Fruit fly (Drosophila melanogaster) whole organism, pupa: ENCODE measurements around the gene Obp99c.

Experiments used
- CG10348 ChIP-seq: fragments of 200-800 bp; sonication (Bioruptor generic); IDR thresholded peaks from 2 replicates; pipeline ENCODE4 v1.3.6; 2022; ENCODE audit warnings: missing biosample characterization, missing genetic modification characterization
- CG12605 ChIP-seq: fragments of 200-800 bp; sonication (Bioruptor generic); IDR thresholded peaks from 2 replicates; pipeline ENCODE4 v1.3.6; 2022; ENCODE audit warnings: missing biosample characterization, missing genetic modification characterization
- CG13204 ChIP-seq: fragments of 200-800 bp; sonication (Bioruptor generic); optimal IDR thresholded peaks from 2 replicates; lab custom pipeline; 2018; ENCODE audit warnings: missing biosample characterization, mild to moderate bottlenecking, missing genetic modification characterization, moderate library complexity
- CG14655 ChIP-seq: fragments of 200-800 bp; sonication (Bioruptor generic); optimal IDR thresholded peaks from 3 replicates; lab custom pipeline; 2017; ENCODE audit warnings: mild to moderate bottlenecking, missing biosample characterization, missing genetic modification reagents, missing genetic modification characterization
- CG15710 ChIP-seq: fragments of 200-800 bp; sonication (Bioruptor generic); optimal IDR thresholded peaks from 2 replicates; lab custom pipeline; 2018; ENCODE audit warnings: missing biosample characterization, mild to moderate bottlenecking, missing genetic modification characterization, moderate library complexity
- CG17806 ChIP-seq: fragments of 200-800 bp; sonication (Bioruptor generic); optimal IDR thresholded peaks from 2 replicates; lab custom pipeline; 2018; ENCODE audit warnings: missing biosample characterization, mild to moderate bottlenecking, missing genetic modification characterization, moderate library complexity
- CG32121 ChIP-seq: fragments of 200-800 bp; sonication (Bioruptor generic); IDR thresholded peaks from 2 replicates; pipeline ENCODE4 v1.3.6; 2022; ENCODE audit warnings: missing biosample characterization, missing genetic modification characterization
- CG34367 ChIP-seq: fragments of 200-800 bp; sonication (Bioruptor generic); optimal IDR thresholded peaks from 2 replicates; lab custom pipeline; 2018; ENCODE audit warnings: missing biosample characterization, mild to moderate bottlenecking, missing genetic modification characterization
- CG4496 ChIP-seq: fragments of 200-800 bp; sonication (Bioruptor generic); IDR thresholded peaks from 3 replicates; pipeline ENCODE4 v1.3.6; 2022; ENCODE audit warnings: missing biosample characterization, missing genetic modification characterization
- CG8159 ChIP-seq: fragments of 200-800 bp; sonication (Bioruptor generic); optimal IDR thresholded peaks from 3 replicates; lab custom pipeline; 2018; ENCODE audit warnings: missing biosample characterization, mild to moderate bottlenecking, missing genetic modification characterization, moderate library complexity
- CG8301 ChIP-seq: fragments of 200-800 bp; sonication (Bioruptor generic); optimal IDR thresholded peaks from 2 replicates; lab custom pipeline; 2018; ENCODE audit warnings: missing biosample characterization, mild to moderate bottlenecking, missing genetic modification characterization
- CG9948 ChIP-seq: fragments of 200-800 bp; sonication (Bioruptor generic); optimal IDR thresholded peaks from 2 replicates; lab custom pipeline; 2018; ENCODE audit warnings: missing biosample characterization, mild to moderate bottlenecking, missing genetic modification characterization, moderate library complexity
- D1 ChIP-seq: fragments of 200-800 bp; sonication (Bioruptor generic); optimal IDR thresholded peaks from 2 replicates; lab custom pipeline; 2018; ENCODE audit warnings: missing biosample characterization, mild to moderate bottlenecking, missing genetic modification characterization, moderate library complexity
- EcR ChIP-seq: fragments of 200-800 bp; sonication (Bioruptor generic); optimal IDR thresholded peaks from 3 replicates; lab custom pipeline; 2019; ENCODE audit warnings: missing biosample characterization, missing genetic modification characterization, mild to moderate bottlenecking, moderate library complexity, missing genetic modification reagents
- Ets98B ChIP-seq: fragments of 200-800 bp; sonication (Bioruptor generic); IDR thresholded peaks from 2 replicates; pipeline ENCODE4 v1.3.6; 2022; ENCODE audit warnings: missing biosample characterization, missing genetic modification characterization
- Pif1A ChIP-seq: fragments of 200-800 bp; sonication (Bioruptor generic); optimal IDR thresholded peaks from 3 replicates; lab custom pipeline; 2016; ENCODE audit warnings: missing biosample characterization, missing genetic modification characterization
- Pif1B ChIP-seq: fragments of 200-800 bp; sonication (Bioruptor generic); optimal IDR thresholded peaks from 3 replicates; lab custom pipeline; 2016; ENCODE audit warnings: missing biosample characterization, missing genetic modification characterization
- Snoo ChIP-seq: fragments of 200-800 bp; sonication (Bioruptor generic); optimal IDR thresholded peaks from 3 replicates; lab custom pipeline; 2017; ENCODE audit warnings: missing biosample characterization, mild to moderate bottlenecking, missing genetic modification characterization, inconsistent platforms
- fd96Ca ChIP-seq: fragments of 200-800 bp; sonication (Bioruptor generic); IDR thresholded peaks from 3 replicates; pipeline ENCODE4 v1.3.6; 2022; ENCODE audit warnings: missing biosample characterization, missing genetic modification characterization
- gl ChIP-seq: fragments of 200-800 bp; sonication (Bioruptor generic); optimal IDR thresholded peaks from 2 replicates; lab custom pipeline; 2018; ENCODE audit warnings: missing biosample characterization, mild to moderate bottlenecking, missing genetic modification characterization
- rn ChIP-seq: fragments of 200-800 bp; sonication (Bioruptor generic); IDR thresholded peaks from 2 replicates; pipeline ENCODE4 v1.3.6; 2022; ENCODE audit warnings: missing biosample characterization, missing genetic modification characterization

The Obp99c gene

dm6 chr3R:29707258-29707657 is 18.1 kb upstream of the Obp99c start:
- TF ChIP-seq EcR (GFP tag; lab: Kevin White, UChicago) = no peak
- TF ChIP-seq CG32121 (GFP tag; lab: Robert Waterston, UW) = no peak
- no peak for TF ChIP-seq CG4496 (GFP tag; lab: Robert Waterston, UW)
- TF ChIP-seq Ets98B (GFP tag; lab: Robert Waterston, UW) = no peak
- no peak for TF ChIP-seq CG14655
- TF ChIP-seq CG8301 (tag; lab: Kevin White, UChicago) = no peak
- TF ChIP-seq CG12605 (GFP tag; lab: Robert Waterston, UW) = no peak
- TF ChIP-seq CG34367 = no peak
- no peak for TF ChIP-seq gl (tag; lab: Kevin White, UChicago)
- TF ChIP-seq CG10348 (GFP tag; lab: Robert Waterston, UW) = no peak
- TF ChIP-seq rn = no peak
- no peak for TF ChIP-seq D1 (tag; lab: Kevin White, UChicago)

dm6 chr3R:29705789-29706303 is 16.7 kb upstream of the Obp99c start:
- TF ChIP-seq CG10348 (GFP tag; lab: Robert Waterston, UW) (no peak), CG4496 (GFP tag; lab: Robert Waterston, UW) (no peak), rn (no peak), Pif1B (GFP tag; lab: Kevin White, UChicago) (no peak), gl (tag; lab: Kevin White, UChicago) (no peak), Pif1A (GFP tag; lab: Kevin White, UChicago) (no peak), CG15710 (no peak), CG8301 (tag; lab: Kevin White, UChicago) (no peak)

dm6 chr3R:29704557-29704956 is 15.4 kb upstream of the Obp99c start:
- TF ChIP-seq CG32121 (GFP tag; lab: Robert Waterston, UW) (no peak), EcR (GFP tag; lab: Kevin White, UChicago) (no peak), CG14655 (no peak), Pif1B (GFP tag; lab: Kevin White, UChicago) (no peak), fd96Ca (GFP tag; lab: Robert Waterston, UW) (no peak), CG9948 (tag; lab: Kevin White, UChicago) (no peak), Pif1A (GFP tag; lab: Kevin White, UChicago) (no peak), gl (tag; lab: Kevin White, UChicago) (no peak), Snoo (no peak), CG8159 (tag; lab: Kevin White, UChicago) (no peak), rn (no peak), CG4496 (GFP tag; lab: Robert Waterston, UW) (no peak), CG17806 (tag; lab: Kevin White, UChicago) (no peak)

- TF ChIP-seq CG13204 (GFP tag; lab: Kevin White, UChicago) (no peak), CG4496 (GFP tag; lab: Robert Waterston, UW) (no peak), CG8301 (tag; lab: Kevin White, UChicago) (no peak), CG9948 (tag; lab: Kevin White, UChicago) (no peak), CG34367 (no peak), EcR (GFP tag; lab: Kevin White, UChicago) (no peak), Pif1A (GFP tag; lab: Kevin White, UChicago) (no peak), CG10348 (GFP tag; lab: Robert Waterston, UW) (no peak), CG14655 (no peak), D1 (tag; lab: Kevin White, UChicago) (no peak), Snoo (no peak), Pif1B (GFP tag; lab: Kevin White, UChicago) (no peak), CG15710 (no peak)
Measured at dm6 chr3R:29701739-29702138, 12.6 kb upstream of the Obp99c start.

- TF ChIP-seq rn (no peak), fd96Ca (GFP tag; lab: Robert Waterston, UW) (no peak), CG14655 (no peak), CG17806 (tag; lab: Kevin White, UChicago) (no peak), Pif1B (GFP tag; lab: Kevin White, UChicago) (no peak), EcR (GFP tag; lab: Kevin White, UChicago) (no peak), CG8159 (tag; lab: Kevin White, UChicago) (no peak), CG34367 (no peak), Ets98B (GFP tag; lab: Robert Waterston, UW) (peak; percentile 58; the same call in 1 of the 2 replicates), CG10348 (GFP tag; lab: Robert Waterston, UW) (no peak), Snoo (no peak), CG4496 (GFP tag; lab: Robert Waterston, UW) (peak; percentile 39; the same call in 1 of the 3 replicates), CG9948 (tag; lab: Kevin White, UChicago) (no peak)
Measured at dm6 chr3R:29699220-29699619, 10.1 kb upstream of the Obp99c start.

dm6 chr3R:29697841-29698240 is 8.7 kb upstream of the Obp99c start:
- TF ChIP-seq CG9948 (tag; lab: Kevin White, UChicago) (no peak), CG8301 (tag; lab: Kevin White, UChicago) (no peak), CG4496 (GFP tag; lab: Robert Waterston, UW) (no peak), fd96Ca (GFP tag; lab: Robert Waterston, UW) (no peak), CG34367 (no peak), Ets98B (GFP tag; lab: Robert Waterston, UW) (no peak), CG14655 (no peak), CG17806 (tag; lab: Kevin White, UChicago) (no peak), CG13204 (GFP tag; lab: Kevin White, UChicago) (no peak), Pif1A (GFP tag; lab: Kevin White, UChicago) (no peak), CG8159 (tag; lab: Kevin White, UChicago) (no peak), CG10348 (GFP tag; lab: Robert Waterston, UW) (no peak), CG15710 (no peak)
